Worm (Caenorhabditis elegans) whole organism, L1 larva: ENCODE results near the gene grd-3.

Experiments
- aha-1 ChIP-seq: fragments of 150-350 bp; optimal IDR thresholded peaks from 2 replicates; lab custom pipeline; 2014; ENCODE audit warnings: missing biosample characterization, missing genetic modification characterization
- ceh-88 ChIP-seq: fragments of 200-800 bp; sonication (Bioruptor generic); IDR thresholded peaks from 2 replicates; pipeline ENCODE4 v1.3.6; 2022; ENCODE audit warnings: missing genetic modification characterization, missing compliant biosample characterization
- dpl-1 ChIP-seq, 3 experiments: fragments of 150-350 bp in 2 of 3; sonication (generic microtip) in 1 of 3; optimal IDR thresholded peaks; 2 replicates each; lab custom pipeline; 2014 to 2017; ENCODE audit warnings: missing biosample characterization in 3 of 3, missing genetic modification characterization in 3 of 3, missing genetic modification reagents in 3 of 3
- egl-27 ChIP-seq, 2 experiments: fragments of 150-350 bp in 1 of 2; sonication (generic microtip); optimal IDR thresholded peaks; 3 replicates each; lab custom pipeline; 2017 to 2018; ENCODE audit warnings: missing biosample characterization in 2 of 2, missing genetic modification characterization in 2 of 2, missing genetic modification reagents in 2 of 2
- jun-1 ChIP-seq: fragments of 150-350 bp; optimal IDR thresholded peaks from 2 replicates; lab custom pipeline; 2014; ENCODE audit warnings: missing biosample characterization, missing genetic modification reagents, missing genetic modification characterization
- lin-13 ChIP-seq: fragments of 150-350 bp; optimal IDR thresholded peaks from 2 replicates; lab custom pipeline; 2014; ENCODE audit warnings: missing biosample characterization, missing genetic modification reagents, missing genetic modification characterization
- mep-1 ChIP-seq: fragments of 150-350 bp; optimal IDR thresholded peaks from 2 replicates; lab custom pipeline; 2014; ENCODE audit warnings: missing biosample characterization, missing genetic modification characterization
- nhr-237 ChIP-seq: fragments of 150-350 bp; optimal IDR thresholded peaks from 2 replicates; lab custom pipeline; 2014; ENCODE audit warnings: missing biosample characterization, missing genetic modification characterization
- nhr-77 ChIP-seq: fragments of 150-350 bp; optimal IDR thresholded peaks from 2 replicates; lab custom pipeline; 2014; ENCODE audit warnings: missing biosample characterization, missing genetic modification characterization

DNA sequence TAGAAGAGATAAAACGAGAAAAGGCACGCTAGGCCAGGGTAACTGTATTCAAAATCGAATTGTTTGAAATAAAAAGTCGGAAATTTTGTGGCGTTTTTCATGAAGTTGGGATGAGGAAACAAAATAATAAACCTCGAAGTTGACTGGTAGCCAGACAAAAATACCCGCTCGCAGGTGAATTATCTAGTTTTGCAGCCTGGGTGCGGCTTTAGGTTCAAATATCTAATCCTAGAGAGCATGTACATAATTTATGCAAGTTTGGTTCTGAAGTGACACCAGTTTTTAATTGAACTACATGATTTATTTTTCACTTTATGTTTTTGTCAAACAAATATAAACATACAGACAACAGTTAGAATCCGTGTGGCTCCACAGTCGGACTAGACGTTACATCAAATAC is 42.3 kb downstream of the grd-3 start, which contains the start of gene srz-37:
- TF ChIP-seq nhr-77 (tag; lab: Kevin White, UChicago) (no peak), jun-1 (tag; lab: Kevin White, UChicago) (no peak), aha-1 (no peak), lin-13 (GFP tag; lab: Kevin White, UChicago) (no peak), mep-1 (tag; lab: Kevin White, UChicago) (no peak), nhr-237 (tag; lab: Kevin White, UChicago) (no peak), ceh-88 (no peak), dpl-1 (GFP tag; optimal IDR thresholded peaks at IDR 0.05; lab: Kevin White, UChicago) (no peak), egl-27 (tag; optimal IDR thresholded peaks at IDR 0.05; lab: Kevin White, UChicago) (no peak)
